Worm (Caenorhabditis elegans) whole organism, early embryonic: ENCODE results near the gene Y80D3A.8.

Experiments used
- B0310.2 ChIP-seq: sonication (generic microtip); optimal IDR thresholded peaks from 2 replicates; lab custom pipeline; 2016; ENCODE audit warnings: mild to moderate bottlenecking, missing genetic modification characterization, missing compliant biosample characterization
- F13C5.2 ChIP-seq: sonication (generic microtip); optimal IDR thresholded peaks from 2 replicates; lab custom pipeline; 2017; ENCODE audit warnings: mild to moderate bottlenecking, missing genetic modification characterization, inconsistent platforms, missing compliant biosample characterization
- aly-1 ChIP-seq: sonication (generic microtip); optimal IDR thresholded peaks from 2 replicates; lab custom pipeline; 2016; ENCODE audit warnings: missing genetic modification characterization, missing compliant biosample characterization
- ama-1 ChIP-seq: fragments of 150-350 bp; optimal IDR thresholded peaks from 2 replicates; lab custom pipeline; 2014
- ceh-13 ChIP-seq: fragments of 200-800 bp; sonication (Bioruptor generic); optimal IDR thresholded peaks from 2 replicates; lab custom pipeline; 2018; ENCODE audit warnings: mild to moderate bottlenecking, missing genetic modification characterization, missing compliant biosample characterization
- ceh-36 ChIP-seq: sonication (generic microtip); optimal IDR thresholded peaks from 2 replicates; lab custom pipeline; 2016; ENCODE audit warnings: missing genetic modification characterization, inconsistent platforms, missing compliant biosample characterization
- ets-7 ChIP-seq: sonication (generic microtip); optimal IDR thresholded peaks from 2 replicates; lab custom pipeline; 2016; ENCODE audit warnings: missing genotype, missing genetic modification characterization, missing compliant biosample characterization
- flt-1 ChIP-seq: fragments of 200-800 bp; sonication (Bioruptor generic); IDR thresholded peaks from 2 replicates; pipeline ENCODE4 v1.3.6; 2022; ENCODE audit warnings: missing genetic modification characterization, missing compliant biosample characterization
- hmbx-1 ChIP-seq: sonication (generic microtip); optimal IDR thresholded peaks from 2 replicates; lab custom pipeline; 2016; ENCODE audit warnings: mild to moderate bottlenecking, missing genetic modification characterization, missing compliant biosample characterization
- hmg-4 ChIP-seq: fragments of 200-800 bp; sonication (Bioruptor generic); optimal IDR thresholded peaks from 2 replicates; lab custom pipeline; 2018; ENCODE audit warnings: mild to moderate bottlenecking, missing genetic modification characterization, missing compliant biosample characterization
- hnd-1 ChIP-seq: sonication (generic microtip); optimal IDR thresholded peaks from 2 replicates; lab custom pipeline; 2016; ENCODE audit warnings: missing genetic modification characterization, missing compliant biosample characterization
- pes-1 ChIP-seq: fragments of 200-800 bp; sonication (Bioruptor generic); IDR thresholded peaks from 2 replicates; pipeline ENCODE4 v1.3.6; 2022; ENCODE audit warnings: missing genetic modification reagents, missing genetic modification characterization, missing compliant biosample characterization
- scrt-1 ChIP-seq: fragments of 200-800 bp; sonication (Bioruptor generic); IDR thresholded peaks from 2 replicates; pipeline ENCODE4 v1.3.6; 2022; ENCODE audit warnings: missing genetic modification characterization, missing compliant biosample characterization
- sea-1 ChIP-seq: fragments of 200-800 bp; sonication (Bioruptor generic); conservative IDR thresholded peaks from 2 replicates; pipeline ENCODE4 v1.3.6; 2022; ENCODE audit warnings: missing genetic modification characterization, missing compliant biosample characterization
- tbx-11 ChIP-seq: fragments of 200-800 bp; sonication (Bioruptor generic); IDR thresholded peaks from 2 replicates; pipeline ENCODE4 v1.3.6; 2022; ENCODE audit warnings: missing genetic modification characterization, missing compliant biosample characterization
- tbx-37 ChIP-seq: fragments of 200-800 bp; sonication (Bioruptor generic); conservative IDR thresholded peaks from 2 replicates; pipeline ENCODE4 v1.3.6; 2022; ENCODE audit warnings: missing genetic modification reagents, missing genetic modification characterization, missing compliant biosample characterization
- tra-4 ChIP-seq: sonication (generic microtip); optimal IDR thresholded peaks from 2 replicates; lab custom pipeline; 2017; ENCODE audit warnings: missing genetic modification characterization, missing compliant biosample characterization

The Y80D3A.8 gene

ce11 chrV:18912555-18912954 lies 27.9 kb upstream of the Y80D3A.8 start:
- TF ChIP-seq flt-1 (GFP tag; lab: Robert Waterston, UW) (no peak), tra-4 (tag; lab: Kevin White, UChicago) (no peak), F13C5.2 (tag; lab: Kevin White, UChicago) (no peak), hmg-4 (no peak), ama-1 (no peak), hmbx-1 (tag; lab: Kevin White, UChicago) (no peak)

- TF ChIP-seq pes-1 (GFP tag; lab: Robert Waterston, UW), result no peak
- no peak for TF ChIP-seq ets-7 (tag; lab: Kevin White, UChicago)
- no peak for TF ChIP-seq hmg-4
- no peak for TF ChIP-seq B0310.2 (tag; lab: Kevin White, UChicago)
- no peak for TF ChIP-seq tbx-37
- TF ChIP-seq tra-4 (tag; lab: Kevin White, UChicago), result no peak
- TF ChIP-seq F13C5.2 (tag; lab: Kevin White, UChicago), result no peak
- TF ChIP-seq aly-1 (tag; lab: Kevin White, UChicago), result no peak
- no peak for TF ChIP-seq tbx-11 (GFP tag; lab: Robert Waterston, UW)
- no peak for TF ChIP-seq flt-1 (GFP tag; lab: Robert Waterston, UW)
- TF ChIP-seq sea-1 (GFP tag; lab: Robert Waterston, UW), result no peak
- TF ChIP-seq ceh-36 (tag; lab: Kevin White, UChicago), result no peak
- TF ChIP-seq hmbx-1 (tag; lab: Kevin White, UChicago), result no peak
- no peak for TF ChIP-seq ceh-13 (GFP tag; lab: Kevin White, UChicago)
- TF ChIP-seq hnd-1 (tag; lab: Kevin White, UChicago), result no peak
- no peak for TF ChIP-seq scrt-1 (GFP tag; lab: Robert Waterston, UW)
Measured at ce11 chrV:18913120-18913519, 27.3 kb upstream of the Y80D3A.8 start.

DNA sequence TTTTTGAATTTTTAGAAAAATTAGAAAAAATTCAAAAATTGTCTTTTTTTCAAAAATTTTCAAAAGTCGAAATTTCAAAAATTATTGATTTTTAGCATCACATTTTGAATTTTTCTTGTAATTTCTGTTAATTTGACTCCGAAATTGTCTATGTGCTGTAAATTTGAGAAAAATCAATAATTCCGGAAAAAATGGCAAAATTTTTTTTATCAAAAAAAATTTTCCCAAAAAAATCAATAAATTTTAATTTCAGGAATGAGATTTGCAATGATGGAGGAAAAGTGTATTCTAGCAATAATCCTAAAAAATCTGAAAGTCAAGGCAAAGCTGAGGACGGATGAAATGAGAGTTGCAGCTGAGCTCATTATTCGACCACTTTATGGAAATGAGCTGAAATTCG lies 23.0 kb upstream of the Y80D3A.8 start:
- TF ChIP-seq aly-1 (tag; lab: Kevin White, UChicago) (no peak), hmbx-1 (tag; lab: Kevin White, UChicago) (no peak), ama-1 (no peak), tbx-37 (no peak), ceh-36 (tag; lab: Kevin White, UChicago) (no peak), ets-7 (tag; lab: Kevin White, UChicago) (no peak), F13C5.2 (tag; lab: Kevin White, UChicago) (no peak), tbx-11 (GFP tag; lab: Robert Waterston, UW) (no peak), pes-1 (GFP tag; lab: Robert Waterston, UW) (no peak), hmg-4 (no peak), flt-1 (GFP tag; lab: Robert Waterston, UW) (no peak), scrt-1 (GFP tag; lab: Robert Waterston, UW) (no peak), B0310.2 (tag; lab: Kevin White, UChicago) (no peak), hnd-1 (tag; lab: Kevin White, UChicago) (no peak), tra-4 (tag; lab: Kevin White, UChicago) (no peak), ceh-13 (GFP tag; lab: Kevin White, UChicago) (no peak), sea-1 (GFP tag; lab: Robert Waterston, UW) (no peak)

- TF ChIP-seq ama-1 (no peak), ceh-36 (tag; lab: Kevin White, UChicago) (no peak), tbx-37 (no peak), tra-4 (tag; lab: Kevin White, UChicago) (no peak), hnd-1 (tag; lab: Kevin White, UChicago) (no peak), F13C5.2 (tag; lab: Kevin White, UChicago) (no peak), pes-1 (GFP tag; lab: Robert Waterston, UW) (no peak), sea-1 (GFP tag; lab: Robert Waterston, UW) (no peak), hmg-4 (no peak), B0310.2 (tag; lab: Kevin White, UChicago) (no peak), tbx-11 (GFP tag; lab: Robert Waterston, UW) (no peak), hmbx-1 (tag; lab: Kevin White, UChicago) (no peak), ceh-13 (GFP tag; lab: Kevin White, UChicago) (no peak), aly-1 (tag; lab: Kevin White, UChicago) (no peak)
Measured at ce11 chrV:18930748-18931147, 9.7 kb upstream of the Y80D3A.8 start.

DNA sequence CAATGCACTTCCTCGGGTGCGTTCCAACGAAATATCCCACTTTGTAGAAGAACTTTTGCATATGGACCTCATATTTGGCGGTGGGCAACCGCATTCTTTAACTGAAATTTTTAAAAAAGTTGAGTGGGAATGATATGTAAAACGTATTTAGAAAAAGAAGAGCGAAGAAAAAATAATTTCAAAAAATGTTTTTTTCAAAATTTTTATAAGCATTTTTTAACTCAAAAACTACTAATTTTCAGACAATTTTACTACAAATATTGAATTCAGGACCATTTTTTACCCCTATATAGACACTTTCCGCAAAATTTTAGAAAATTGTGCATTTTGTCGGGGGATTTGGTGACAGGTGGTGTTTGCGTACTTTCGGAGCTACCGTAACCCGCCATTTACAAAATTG lies 9.2 kb upstream of the Y80D3A.8 start, which contains the start of gene ptr-22:
Gene ptr-22, minus strand, starts transcription at position 101 of the 400 bp plus-strand sequence.
- no peak for TF ChIP-seq flt-1 (GFP tag; lab: Robert Waterston, UW)
- no peak for TF ChIP-seq pes-1 (GFP tag; lab: Robert Waterston, UW)
- TF ChIP-seq hnd-1 (tag; lab: Kevin White, UChicago), result no peak
- no peak for TF ChIP-seq scrt-1 (GFP tag; lab: Robert Waterston, UW)
- TF ChIP-seq ceh-36 (tag; lab: Kevin White, UChicago), result no peak
- no peak for TF ChIP-seq ets-7 (tag; lab: Kevin White, UChicago)
- TF ChIP-seq tbx-37, result no peak
- TF ChIP-seq aly-1 (tag; lab: Kevin White, UChicago), result no peak
- TF ChIP-seq tra-4 (tag; lab: Kevin White, UChicago), result no peak
- no peak for TF ChIP-seq ama-1
- no peak for TF ChIP-seq ceh-13 (GFP tag; lab: Kevin White, UChicago)
- TF ChIP-seq F13C5.2 (tag; lab: Kevin White, UChicago), result no peak
- TF ChIP-seq B0310.2 (tag; lab: Kevin White, UChicago), result no peak
- no peak for TF ChIP-seq hmg-4
- no peak for TF ChIP-seq sea-1 (GFP tag; lab: Robert Waterston, UW)
- TF ChIP-seq hmbx-1 (tag; lab: Kevin White, UChicago), result no peak
- no peak for TF ChIP-seq tbx-11 (GFP tag; lab: Robert Waterston, UW)

DNA sequence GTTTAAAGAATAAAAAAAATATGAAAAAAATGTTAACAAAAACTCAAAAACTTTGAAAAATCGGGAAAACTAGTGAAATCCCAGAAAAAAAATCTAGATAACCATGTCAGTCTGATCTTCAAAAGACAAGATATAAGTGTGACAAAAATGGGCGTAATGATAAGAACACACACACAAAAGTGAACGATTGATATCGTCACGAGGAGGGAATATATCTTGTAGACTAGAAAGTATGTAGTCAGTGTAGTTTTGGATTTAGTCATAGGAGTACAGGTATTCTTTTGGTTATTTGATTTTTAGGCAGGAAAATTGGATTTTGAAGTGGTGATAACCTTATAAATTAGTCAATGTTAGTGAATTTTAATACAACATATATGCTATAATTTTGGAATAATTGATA lies 5.9 kb upstream of the Y80D3A.8 start:
- TF ChIP-seq ceh-36 (tag; lab: Kevin White, UChicago) (no peak), hmbx-1 (tag; lab: Kevin White, UChicago) (no peak), pes-1 (GFP tag; lab: Robert Waterston, UW) (no peak), aly-1 (tag; lab: Kevin White, UChicago) (no peak), F13C5.2 (tag; lab: Kevin White, UChicago) (no peak), flt-1 (GFP tag; lab: Robert Waterston, UW) (no peak), ama-1 (no peak), tbx-11 (GFP tag; lab: Robert Waterston, UW) (no peak), tbx-37 (no peak), tra-4 (tag; lab: Kevin White, UChicago) (no peak)

DNA sequence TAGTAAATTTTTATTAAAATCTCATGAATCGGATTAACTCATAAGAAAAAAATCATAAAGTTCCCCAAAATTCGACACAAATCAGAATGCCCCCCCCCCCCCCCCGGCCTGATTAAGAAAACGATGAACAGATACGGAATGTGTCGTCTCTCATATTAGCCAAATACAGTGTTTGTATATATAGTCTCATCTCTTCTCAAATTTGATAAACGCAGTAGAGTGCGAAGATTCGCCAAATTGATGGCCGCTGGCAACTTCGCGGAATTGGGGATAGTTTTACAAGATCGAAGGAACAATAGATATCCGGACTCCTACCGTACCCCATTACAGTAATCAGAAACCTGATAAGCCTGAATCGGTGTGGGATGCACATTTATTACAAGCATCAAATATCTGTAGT lies 2.9 kb upstream of the Y80D3A.8 start:
- TF ChIP-seq ama-1, result no peak
- TF ChIP-seq pes-1 (GFP tag; lab: Robert Waterston, UW), result no peak
- TF ChIP-seq hmg-4, result no peak
- TF ChIP-seq ets-7 (tag; lab: Kevin White, UChicago), result no peak
- no peak for TF ChIP-seq tbx-37
- no peak for TF ChIP-seq tbx-11 (GFP tag; lab: Robert Waterston, UW)
- TF ChIP-seq hmbx-1 (tag; lab: Kevin White, UChicago), result no peak
- TF ChIP-seq ceh-36 (tag; lab: Kevin White, UChicago), result no peak
- no peak for TF ChIP-seq F13C5.2 (tag; lab: Kevin White, UChicago)
- TF ChIP-seq tra-4 (tag; lab: Kevin White, UChicago), result no peak
- TF ChIP-seq sea-1 (GFP tag; lab: Robert Waterston, UW), result no peak
- TF ChIP-seq ceh-13 (GFP tag; lab: Kevin White, UChicago), result no peak
- no peak for TF ChIP-seq B0310.2 (tag; lab: Kevin White, UChicago)
- TF ChIP-seq aly-1 (tag; lab: Kevin White, UChicago), result no peak
- no peak for TF ChIP-seq scrt-1 (GFP tag; lab: Robert Waterston, UW)
- TF ChIP-seq hnd-1 (tag; lab: Kevin White, UChicago), result no peak
- no peak for TF ChIP-seq flt-1 (GFP tag; lab: Robert Waterston, UW)
